Worm (Caenorhabditis elegans) whole organism, L2 larva: ENCODE data around the gene algn-8.

Source experiments
- F13H6.1 ChIP-seq: sonication (generic microtip); optimal IDR thresholded peaks from 2 replicates; lab custom pipeline; 2016; ENCODE audit warnings: missing genetic modification characterization, missing compliant biosample characterization
- R02D3.7 ChIP-seq: fragments of 150-350 bp; optimal IDR thresholded peaks from 2 replicates; lab custom pipeline; 2014; ENCODE audit warnings: missing biosample characterization, missing genetic modification characterization
- alr-1 ChIP-seq: fragments of 150-350 bp; optimal IDR thresholded peaks from 2 replicates; lab custom pipeline; 2014; ENCODE audit warnings: missing biosample characterization, missing genetic modification characterization
- aly-2 ChIP-seq: fragments of 150-350 bp; optimal IDR thresholded peaks from 2 replicates; lab custom pipeline; 2014; ENCODE audit warnings: missing biosample characterization, missing genetic modification characterization
- blmp-1 ChIP-seq: sonication (generic microtip); optimal IDR thresholded peaks from 2 replicates; lab custom pipeline; 2017; ENCODE audit warnings: missing genetic modification characterization, mild to moderate bottlenecking, missing compliant biosample characterization, antibody characterized with exemption, moderate library complexity; ENCODE audit not compliant: insufficient read depth
- ceh-16 ChIP-seq: fragments of 150-350 bp; optimal IDR thresholded peaks from 2 replicates; lab custom pipeline; 2014; ENCODE audit warnings: missing biosample characterization, missing genetic modification characterization
- crh-2 ChIP-seq: sonication (generic microtip); optimal IDR thresholded peaks from 2 replicates; lab custom pipeline; 2017; ENCODE audit warnings: missing biosample characterization, missing genetic modification characterization
- dmd-4 ChIP-seq: sonication (generic microtip); optimal IDR thresholded peaks from 2 replicates; lab custom pipeline; 2017; ENCODE audit warnings: missing biosample characterization, missing genetic modification characterization
- egl-27 ChIP-seq: sonication (generic microtip); optimal IDR thresholded peaks from 3 replicates; lab custom pipeline; 2017; ENCODE audit warnings: missing biosample characterization, missing genetic modification reagents, missing genetic modification characterization
- elt-1 ChIP-seq: fragments of 150-350 bp; optimal IDR thresholded peaks from 2 replicates; lab custom pipeline; 2014; ENCODE audit warnings: missing biosample characterization, missing genetic modification characterization
- elt-3 ChIP-seq: sonication (generic microtip); optimal IDR thresholded peaks from 2 replicates; lab custom pipeline; 2017; ENCODE audit warnings: missing biosample characterization, missing genetic modification characterization
- fos-1 ChIP-seq: fragments of 150-350 bp; optimal IDR thresholded peaks from 2 replicates; lab custom pipeline; 2014; ENCODE audit warnings: missing biosample characterization, missing genetic modification characterization
- gmeb-1 ChIP-seq: fragments of 150-350 bp; optimal IDR thresholded peaks from 2 replicates; lab custom pipeline; 2014; ENCODE audit warnings: missing biosample characterization, missing genetic modification characterization
- lin-11 ChIP-seq: fragments of 150-350 bp; sonication (generic microtip); optimal IDR thresholded peaks from 2 replicates; lab custom pipeline; 2014; ENCODE audit warnings: missing biosample characterization, missing genetic modification characterization, inconsistent platforms, mixed read lengths
- lin-13 ChIP-seq: fragments of 150-350 bp; optimal IDR thresholded peaks from 2 replicates; lab custom pipeline; 2014; ENCODE audit warnings: missing biosample characterization, missing genetic modification reagents, missing genetic modification characterization
- lin-39 ChIP-seq: fragments of 150-350 bp; optimal IDR thresholded peaks from 2 replicates; lab custom pipeline; 2014; ENCODE audit warnings: missing biosample characterization, missing genetic modification reagents, missing genetic modification characterization
- lsy-2 ChIP-seq, 2 experiments: fragments of 150-350 bp in 1 of 2; sonication (generic microtip) in 1 of 2; optimal IDR thresholded peaks; 2 replicates each; lab custom pipeline; 2014 to 2017; ENCODE audit warnings: missing biosample characterization in 2 of 2, missing genetic modification characterization in 2 of 2
- mbf-1 ChIP-seq: sonication (generic microtip); optimal IDR thresholded peaks from 2 replicates; lab custom pipeline; 2017; ENCODE audit warnings: missing biosample characterization, missing genetic modification characterization
- mdl-1 ChIP-seq, 2 experiments: fragments of 150-350 bp in 1 of 2; sonication (generic microtip) in 1 of 2; optimal IDR thresholded peaks; 2 replicates each; lab custom pipeline; 2017; ENCODE audit warnings: missing biosample characterization in 2 of 2, missing genetic modification characterization in 2 of 2
- nhr-10 ChIP-seq: sonication (generic microtip); optimal IDR thresholded peaks from 2 replicates; lab custom pipeline; 2017; ENCODE audit warnings: missing biosample characterization, missing genetic modification characterization
- nhr-11 ChIP-seq: fragments of 150-350 bp; optimal IDR thresholded peaks from 2 replicates; lab custom pipeline; 2014; ENCODE audit warnings: missing biosample characterization, missing genetic modification characterization
- nhr-129 ChIP-seq: fragments of 150-350 bp; optimal IDR thresholded peaks from 2 replicates; lab custom pipeline; 2014; ENCODE audit warnings: missing biosample characterization, missing genetic modification characterization
- nhr-21 ChIP-seq: fragments of 150-350 bp; optimal IDR thresholded peaks from 2 replicates; lab custom pipeline; 2014; ENCODE audit warnings: missing biosample characterization, missing genetic modification characterization
- nhr-23 ChIP-seq: fragments of 150-350 bp; optimal IDR thresholded peaks from 2 replicates; lab custom pipeline; 2014; ENCODE audit warnings: missing biosample characterization, missing genetic modification reagents, missing genetic modification characterization
- nhr-25 ChIP-seq: fragments of 150-350 bp; sonication (generic microtip); optimal IDR thresholded peaks from 3 replicates; lab custom pipeline; 2014; ENCODE audit warnings: missing biosample characterization, missing genetic modification characterization
- nhr-6 ChIP-seq: fragments of 150-350 bp; optimal IDR thresholded peaks from 2 replicates; lab custom pipeline; 2014; ENCODE audit warnings: missing biosample characterization, missing genetic modification characterization
- sem-4 ChIP-seq: fragments of 150-350 bp; optimal IDR thresholded peaks from 2 replicates; lab custom pipeline; 2014; ENCODE audit warnings: missing biosample characterization, missing genetic modification reagents, missing genetic modification characterization
- skn-1 ChIP-seq: sonication (generic microtip); optimal IDR thresholded peaks from 2 replicates; lab custom pipeline; 2017; ENCODE audit warnings: missing biosample characterization, missing genetic modification characterization
- sma-3 ChIP-seq: sonication (generic microtip); optimal IDR thresholded peaks from 2 replicates; lab custom pipeline; 2016; ENCODE audit warnings: missing genetic modification reagents, missing genetic modification characterization, missing compliant biosample characterization
- sma-9 ChIP-seq, 2 experiments: fragments of 150-350 bp in 1 of 2; sonication (generic microtip) in 1 of 2; optimal IDR thresholded peaks; 2 replicates each; lab custom pipeline; 2014 to 2016; ENCODE audit warnings: missing genetic modification characterization in 2 of 2, mild to moderate bottlenecking in 1 of 2, missing biosample characterization in 1 of 2, missing compliant biosample characterization in 1 of 2, missing genetic modification reagents in 1 of 2, moderate library complexity in 1 of 2
- snpc-4 ChIP-seq: fragments of 150-350 bp; optimal IDR thresholded peaks from 2 replicates; lab custom pipeline; 2014; ENCODE audit warnings: missing biosample characterization, missing genetic modification characterization
- unc-39 ChIP-seq: fragments of 150-350 bp; optimal IDR thresholded peaks from 2 replicates; lab custom pipeline; 2014; ENCODE audit warnings: missing biosample characterization, missing genetic modification characterization
- unc-55 ChIP-seq: fragments of 150-350 bp; sonication (generic microtip); optimal IDR thresholded peaks from 3 replicates; lab custom pipeline; 2014; ENCODE audit warnings: missing biosample characterization, missing genetic modification reagents, missing genetic modification characterization
- unc-62 ChIP-seq: fragments of 150-350 bp; optimal IDR thresholded peaks from 2 replicates; lab custom pipeline; 2014; ENCODE audit warnings: missing biosample characterization, missing genetic modification reagents, missing genetic modification characterization
- zag-1 ChIP-seq: fragments of 150-350 bp; optimal IDR thresholded peaks from 2 replicates; lab custom pipeline; 2014; ENCODE audit warnings: missing biosample characterization, missing genetic modification characterization
- ztf-4 ChIP-seq: fragments of 150-350 bp; optimal IDR thresholded peaks from 2 replicates; lab custom pipeline; 2014; ENCODE audit warnings: missing biosample characterization, missing genetic modification characterization

The algn-8 gene

ce11 chrII:9886216-9886615, at the start of gene algn-8:
algn-8 (minus strand) TSS chrII:9886442.
- TF ChIP-seq nhr-25 (tag; lab: Kevin White, UChicago) (no peak), sem-4 (tag; lab: Kevin White, UChicago) (no peak), nhr-21 (tag; lab: Kevin White, UChicago) (no peak), unc-39 (tag; lab: Kevin White, UChicago) (no peak), dmd-4 (tag; lab: Kevin White, UChicago) (no peak), elt-3 (tag; lab: Kevin White, UChicago) (no peak), fos-1 (no peak), nhr-10 (tag; lab: Kevin White, UChicago) (no peak), lin-39 (tag; lab: Kevin White, UChicago) (no peak), unc-55 (GFP tag; lab: Kevin White, UChicago) (no peak), snpc-4 (tag; lab: Kevin White, UChicago) (no peak), mbf-1 (tag; lab: Kevin White, UChicago) (no peak), nhr-129 (no peak), zag-1 (no peak), ceh-16 (tag; lab: Kevin White, UChicago) (no peak), elt-1 (no peak), nhr-23 (tag; lab: Kevin White, UChicago) (no peak), ztf-4 (tag; lab: Kevin White, UChicago) (no peak), R02D3.7 (no peak)

- peak; percentile 17 for TF ChIP-seq lin-13 (GFP tag; lab: Kevin White, UChicago)
- no peak for TF ChIP-seq gmeb-1
- TF ChIP-seq nhr-25 (tag; lab: Kevin White, UChicago), result no peak
- TF ChIP-seq unc-55 (GFP tag; lab: Kevin White, UChicago), result no peak
- no peak for TF ChIP-seq lin-11 (tag; lab: Kevin White, UChicago)
- TF ChIP-seq unc-39 (tag; lab: Kevin White, UChicago), result no peak
- TF ChIP-seq F13H6.1 (tag; lab: Kevin White, UChicago), result no peak
- TF ChIP-seq nhr-11 (tag; lab: Kevin White, UChicago), result no peak
Measured at ce11 chrII:9935664-9936063, 49.4 kb upstream of the algn-8 start.

ce11 chrII:9935044-9935599, 48.9 kb upstream of the algn-8 start:
- TF ChIP-seq sma-9 (GFP tag; optimal IDR thresholded peaks at IDR 0.05; lab: Kevin White, UChicago), result peak; percentile 32
- TF ChIP-seq sma-9 (tag; optimal IDR thresholded peaks at IDR 0.05; lab: Kevin White, UChicago), result no peak
- no peak for TF ChIP-seq aly-2
- TF ChIP-seq fos-1, result peak; percentile 43
- peak; percentile 47 for TF ChIP-seq crh-2 (tag; lab: Kevin White, UChicago)

- no peak for TF ChIP-seq mdl-1 (tag; optimal IDR thresholded peaks at IDR 0.05; lab: Kevin White, UChicago)
- TF ChIP-seq blmp-1 (tag; lab: Kevin White, UChicago), result no peak
- TF ChIP-seq sma-3 (GFP tag; lab: Kevin White, UChicago), result no peak
- no peak for TF ChIP-seq fos-1
- no peak for TF ChIP-seq nhr-25 (tag; lab: Kevin White, UChicago)
- no peak for TF ChIP-seq unc-62 (GFP tag; lab: Kevin White, UChicago)
- TF ChIP-seq lin-11 (tag; lab: Kevin White, UChicago), result no peak
- no peak for TF ChIP-seq aly-2
- TF ChIP-seq snpc-4 (tag; lab: Kevin White, UChicago), result no peak
- no peak for TF ChIP-seq nhr-6
- TF ChIP-seq nhr-21 (tag; lab: Kevin White, UChicago), result no peak
- no peak for TF ChIP-seq lsy-2 (tag; optimal IDR thresholded peaks at IDR 0.05; lab: Kevin White, UChicago)
- TF ChIP-seq ztf-4 (tag; lab: Kevin White, UChicago), result no peak
- TF ChIP-seq alr-1 (tag; lab: Kevin White, UChicago), result no peak
- no peak for TF ChIP-seq egl-27 (tag; lab: Kevin White, UChicago)
- no peak for TF ChIP-seq unc-55 (GFP tag; lab: Kevin White, UChicago)
- no peak for TF ChIP-seq sma-9 (GFP tag; optimal IDR thresholded peaks at IDR 0.05; lab: Kevin White, UChicago)
- TF ChIP-seq sma-9 (tag; optimal IDR thresholded peaks at IDR 0.05; lab: Kevin White, UChicago), result no peak
- TF ChIP-seq unc-39 (tag; lab: Kevin White, UChicago), result no peak
- no peak for TF ChIP-seq skn-1 (tag; lab: Kevin White, UChicago)
- TF ChIP-seq, all 48 proteins: peak for 0
Measured at ce11 chrII:9934570-9934969, 48.3 kb upstream of the algn-8 start.
